Worm (Caenorhabditis elegans) whole organism, L3 larva: Measurements from ENCODE around the gene irld-66.

ENCODE experiments used
- ceh-16 ChIP-seq: sonication (generic microtip); optimal IDR thresholded peaks from 2 replicates; lab custom pipeline; 2017; ENCODE audit warnings: missing biosample characterization, missing genetic modification characterization
- nhr-43 ChIP-seq: sonication (generic microtip); optimal IDR thresholded peaks from 2 replicates; lab custom pipeline; 2016; ENCODE audit warnings: mild to moderate bottlenecking, missing genetic modification characterization, missing compliant biosample characterization; ENCODE audit not compliant: poor library complexity, severe bottlenecking
- nhr-77 ChIP-seq: fragments of 150-350 bp; optimal IDR thresholded peaks from 2 replicates; lab custom pipeline; 2014; ENCODE audit warnings: missing biosample characterization, missing genetic modification characterization
- pha-4 ChIP-seq: fragments of 150-350 bp; optimal IDR thresholded peaks from 2 replicates; lab custom pipeline; 2014; ENCODE audit warnings: missing biosample characterization, missing genetic modification reagents, missing genetic modification characterization
- sea-2 ChIP-seq: fragments of 150-350 bp; sonication (generic microtip); optimal IDR thresholded peaks from 4 replicates; lab custom pipeline; 2014; ENCODE audit warnings: missing biosample characterization, missing genetic modification reagents, missing genetic modification characterization

DNA sequence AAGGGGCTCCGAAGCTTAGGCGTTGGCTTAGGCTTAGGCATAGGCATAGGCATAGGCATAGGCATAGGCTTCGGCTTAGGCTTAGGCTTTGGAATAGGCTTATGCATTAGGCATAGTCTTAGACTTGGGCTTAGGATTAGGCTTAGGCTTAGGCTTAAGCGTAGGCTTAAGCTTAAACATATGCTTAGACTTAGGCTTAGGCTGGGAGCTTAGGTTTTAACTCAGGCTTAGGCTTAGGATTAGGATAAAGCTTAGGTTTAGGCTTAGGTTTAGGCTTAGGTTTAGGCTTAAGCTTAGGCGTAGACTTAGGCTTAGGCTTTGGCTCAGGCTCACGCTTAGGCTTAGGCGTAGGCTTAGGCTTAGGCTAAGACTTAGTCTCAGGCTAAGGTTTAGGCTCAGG lies 49.4 kb upstream of the irld-66 start:
- TF ChIP-seq sea-2 (GFP tag; lab: Kevin White, UChicago) (no peak), nhr-43 (tag; lab: Kevin White, UChicago) (no peak), ceh-16 (tag; lab: Kevin White, UChicago) (no peak), pha-4 (tag; lab: Kevin White, UChicago) (no peak), nhr-77 (tag; lab: Kevin White, UChicago) (no peak)
